Worm (Caenorhabditis elegans): ENCODE results near the gene trd-1.

ce11 chrIII:7374681-7375271 lies 11.3 kb upstream of the trd-1 start, which contains the start of gene mml-1:
- TF ChIP-seq ceh-9 (tag; optimal IDR thresholded peaks at IDR 0.05) (no peak), F13H6.1 (tag; optimal IDR thresholded peaks at IDR 0.05) (no peak), ceh-2 (tag; optimal IDR thresholded peaks at IDR 0.05) (no peak), C38D4.7 (GFP tag; optimal IDR thresholded peaks at IDR 0.05) (no peak), ceh-14 (tag; optimal IDR thresholded peaks at IDR 0.05) (no peak), pqm-1 (tag; optimal IDR thresholded peaks at IDR 0.05) (no peak)

All from whole organism, late embryonic.